Fruit fly (Drosophila melanogaster): ENCODE data around the gene CG11656.

- TF ChIP-seq CG8478 (optimal IDR thresholded peaks at IDR 0.05) = no peak
- TF ChIP-seq CTCF (optimal IDR thresholded peaks at IDR 0.05) = no peak
These were observed 45.7 kb upstream of the CG11656 start for dm6 chr3R:12964043-12964442.

Data from S2 (cell line).